Worm (Caenorhabditis elegans) whole organism, mixed stage, embryonic: ENCODE results near the gene ZK856.18.

Source experiments
- bed-3 ChIP-seq: fragments of 200-800 bp; sonication (Bioruptor generic); optimal IDR thresholded peaks from 3 replicates; lab custom pipeline; 2018; ENCODE audit warnings: mild to moderate bottlenecking, missing genetic modification characterization, moderate library complexity, missing compliant biosample characterization
- blmp-1 ChIP-seq: fragments of 150-350 bp; optimal IDR thresholded peaks from 2 replicates; lab custom pipeline; 2014; ENCODE audit warnings: missing biosample characterization, missing genetic modification characterization
- ces-1 ChIP-seq: fragments of 150-350 bp; optimal IDR thresholded peaks from 2 replicates; lab custom pipeline; 2014; ENCODE audit warnings: missing biosample characterization, missing genetic modification reagents, missing genetic modification characterization
- elt-3 ChIP-seq: fragments of 150-350 bp; optimal IDR thresholded peaks from 2 replicates; lab custom pipeline; 2014; ENCODE audit warnings: missing biosample characterization, missing genetic modification characterization
- ham-2 ChIP-seq: fragments of 200-800 bp; sonication (Bioruptor generic); optimal IDR thresholded peaks from 2 replicates; lab custom pipeline; 2018; ENCODE audit warnings: mild to moderate bottlenecking, missing genetic modification characterization, missing compliant biosample characterization
- hlh-1 ChIP-seq: fragments of 150-350 bp; optimal IDR thresholded peaks from 2 replicates; lab custom pipeline; 2014; ENCODE audit warnings: missing biosample characterization, missing genetic modification reagents, missing genetic modification characterization
- lin-13 ChIP-seq: fragments of 150-350 bp; optimal IDR thresholded peaks from 2 replicates; lab custom pipeline; 2014; ENCODE audit warnings: missing biosample characterization, missing genetic modification characterization
- nhr-12 ChIP-seq: fragments of 150-350 bp; optimal IDR thresholded peaks from 2 replicates; lab custom pipeline; 2014; ENCODE audit warnings: missing biosample characterization, missing genetic modification characterization
- nhr-237 ChIP-seq: fragments of 150-350 bp; optimal IDR thresholded peaks from 2 replicates; lab custom pipeline; 2014; ENCODE audit warnings: missing biosample characterization, missing genetic modification characterization
- nhr-76 ChIP-seq: sonication (generic microtip); optimal IDR thresholded peaks from 2 replicates; lab custom pipeline; 2017; ENCODE audit warnings: missing biosample characterization, missing genetic modification characterization
- pha-4 ChIP-seq: fragments of 150-350 bp; optimal IDR thresholded peaks from 2 replicates; lab custom pipeline; 2018; ENCODE audit warnings: missing biosample characterization, missing genetic modification reagents, missing genetic modification characterization
- snpc-4 ChIP-seq: fragments of 150-350 bp; optimal IDR thresholded peaks from 2 replicates; lab custom pipeline; 2014; ENCODE audit warnings: missing biosample characterization, missing genetic modification characterization
- unc-62 ChIP-seq: fragments of 150-350 bp; optimal IDR thresholded peaks from 2 replicates; lab custom pipeline; 2014; ENCODE audit warnings: missing biosample characterization, missing genetic modification reagents, missing genetic modification characterization
- ztf-11 ChIP-seq: fragments of 150-350 bp; optimal IDR thresholded peaks from 2 replicates; lab custom pipeline; 2014; ENCODE audit warnings: missing biosample characterization, missing genetic modification characterization

ce11 chrV:10166368-10166767 is 19.4 kb downstream of the ZK856.18 start, which contains the start of gene C51E3.6:
- no peak for TF ChIP-seq blmp-1 (tag; lab: Kevin White, UChicago)
- TF ChIP-seq nhr-76, result no peak
- TF ChIP-seq unc-62 (GFP tag; lab: Kevin White, UChicago), result no peak
- TF ChIP-seq nhr-237, result no peak
- TF ChIP-seq ces-1 (GFP tag; lab: Kevin White, UChicago), result no peak
- no peak for TF ChIP-seq pha-4 (tag; lab: Kevin White, UChicago)
- TF ChIP-seq bed-3 (GFP tag; lab: Kevin White, UChicago), result no peak
- TF ChIP-seq nhr-12 (tag; lab: Kevin White, UChicago), result no peak
- no peak for TF ChIP-seq hlh-1 (tag; lab: Kevin White, UChicago)
- no peak for TF ChIP-seq elt-3 (tag; lab: Kevin White, UChicago)
- TF ChIP-seq ham-2, result no peak
- no peak for TF ChIP-seq snpc-4 (tag; lab: Kevin White, UChicago)
- no peak for TF ChIP-seq ztf-11 (tag; lab: Kevin White, UChicago)
- TF ChIP-seq lin-13 (tag; lab: Kevin White, UChicago), result no peak
